Fruit fly (Drosophila melanogaster) whole organism, wandering third instar larva: ENCODE measurements around the gene ninaB.

Experiments used
- Abd-B ChIP-seq: fragments of >200 bp; optimal IDR thresholded peaks from 2 replicates; lab custom pipeline; 2017; ENCODE audit warnings: missing biosample characterization, missing genetic modification characterization
- Hnf4 ChIP-seq: fragments of 200-800 bp; sonication (Bioruptor generic); optimal IDR thresholded peaks from 2 replicates; lab custom pipeline; 2016; ENCODE audit warnings: missing biosample characterization, mild to moderate bottlenecking, missing genetic modification characterization
- Hr78 ChIP-seq: fragments of >200 bp; optimal IDR thresholded peaks from 2 replicates; lab custom pipeline; 2017; ENCODE audit warnings: missing biosample characterization, missing genetic modification characterization
- Sp1 ChIP-seq: fragments of 200-800 bp; sonication (Bioruptor generic); optimal IDR thresholded peaks from 3 replicates; lab custom pipeline; 2019; ENCODE audit warnings: missing biosample characterization, mild to moderate bottlenecking, missing genetic modification characterization, moderate library complexity
- br ChIP-seq: fragments of 200-800 bp; sonication (Bioruptor generic); optimal IDR thresholded peaks from 2 replicates; lab custom pipeline; 2016; ENCODE audit warnings: missing biosample characterization, missing genetic modification characterization
- brk ChIP-seq: fragments of 200-800 bp; sonication (Bioruptor generic); optimal IDR thresholded peaks from 2 replicates; lab custom pipeline; 2016; ENCODE audit warnings: missing biosample characterization, mild to moderate bottlenecking, missing genetic modification characterization
- ey ChIP-seq: fragments of 200-800 bp; sonication (Bioruptor generic); optimal IDR thresholded peaks from 2 replicates; lab custom pipeline; 2016; ENCODE audit warnings: missing biosample characterization, missing genetic modification characterization
- h ChIP-seq: fragments of 200-800 bp; sonication (Bioruptor generic); optimal IDR thresholded peaks from 3 replicates; lab custom pipeline; 2016; ENCODE audit warnings: missing biosample characterization, mild to moderate bottlenecking, missing genetic modification characterization
- lola ChIP-seq: fragments of >200 bp; optimal IDR thresholded peaks from 2 replicates; lab custom pipeline; 2017; ENCODE audit warnings: missing biosample characterization, missing genetic modification characterization
- psq ChIP-seq: fragments of 200-800 bp; sonication (Bioruptor generic); optimal IDR thresholded peaks from 3 replicates; lab custom pipeline; 2017; ENCODE audit warnings: missing biosample characterization, mild to moderate bottlenecking, missing genetic modification characterization, moderate library complexity

- TF ChIP-seq psq (GFP tag; lab: Kevin White, UChicago) (no peak), h (GFP tag; lab: Kevin White, UChicago) (no peak), Sp1 (no peak), lola (GFP tag; lab: Kevin White, UChicago) (no peak), Abd-B (GFP tag; lab: Kevin White, UChicago) (no peak), br (GFP tag; lab: Kevin White, UChicago) (no peak), Hnf4 (no peak), brk (no peak), Hr78 (GFP tag; lab: Kevin White, UChicago) (no peak), ey (no peak)
Measured at dm6 chr3R:13719053-13719452, 18.7 kb downstream of the ninaB start.
